Worm (Caenorhabditis elegans) whole organism, L1 larva: ENCODE measurements around the gene cutl-3.

ENCODE experiments used
- C04F5.9 ChIP-seq: sonication (generic microtip); optimal IDR thresholded peaks from 2 replicates; lab custom pipeline; 2016; ENCODE audit warnings: missing genetic modification characterization, missing compliant biosample characterization
- F16B12.6 ChIP-seq: fragments of 150-350 bp; optimal IDR thresholded peaks from 2 replicates; lab custom pipeline; 2014; ENCODE audit warnings: missing biosample characterization, missing genetic modification characterization
- aly-2 ChIP-seq: fragments of 150-350 bp; optimal IDR thresholded peaks from 2 replicates; lab custom pipeline; 2014; ENCODE audit warnings: missing biosample characterization, missing genetic modification characterization
- ceh-82 ChIP-seq, 3 experiments: fragments of 150-350 bp in 1 of 3; sonication (generic microtip) in 2 of 3; optimal IDR thresholded peaks; 2 replicates each; lab custom pipeline; 2014 to 2017; ENCODE audit warnings: missing biosample characterization in 3 of 3, missing genetic modification characterization in 3 of 3
- ceh-88 ChIP-seq: fragments of 200-800 bp; sonication (Bioruptor generic); IDR thresholded peaks from 2 replicates; pipeline ENCODE4 v1.3.6; 2022; ENCODE audit warnings: missing genetic modification characterization, missing compliant biosample characterization
- ceh-90 ChIP-seq: sonication (generic microtip); optimal IDR thresholded peaks from 2 replicates; lab custom pipeline; 2016; ENCODE audit warnings: missing genetic modification characterization, missing compliant biosample characterization
- dpl-1 ChIP-seq, 3 experiments: fragments of 150-350 bp in 2 of 3; sonication (generic microtip) in 1 of 3; optimal IDR thresholded peaks; 2 replicates each; lab custom pipeline; 2014 to 2017; ENCODE audit warnings: missing biosample characterization in 3 of 3, missing genetic modification characterization in 3 of 3, missing genetic modification reagents in 3 of 3
- dsc-1 ChIP-seq: sonication (generic microtip); optimal IDR thresholded peaks from 2 replicates; lab custom pipeline; 2016; ENCODE audit warnings: mild to moderate bottlenecking, missing genetic modification characterization, missing compliant biosample characterization
- efl-1 ChIP-seq, 4 experiments: fragments of 150-350 bp; optimal IDR thresholded peaks in 3 of 4; peaks in 1 of 4; 1 replicate in 1 of 4; 2 replicates in 3 of 4; lab custom pipeline; 2014; ENCODE audit warnings: missing biosample characterization in 2 of 4, missing genetic modification characterization in 2 of 4, missing genetic modification reagents in 2 of 4
- efl-3 ChIP-seq: fragments of 200-800 bp; sonication (Bioruptor generic); optimal IDR thresholded peaks from 2 replicates; lab custom pipeline; 2018; ENCODE audit warnings: mild to moderate bottlenecking, missing genetic modification characterization, missing compliant biosample characterization
- egl-13 ChIP-seq: sonication (generic microtip); optimal IDR thresholded peaks from 2 replicates; lab custom pipeline; 2016; ENCODE audit warnings: missing genotype, missing genetic modification reagents, missing genetic modification characterization, missing compliant biosample characterization
- elt-2 ChIP-seq: sonication (generic microtip); optimal IDR thresholded peaks from 2 replicates; lab custom pipeline; 2016; ENCODE audit warnings: missing genetic modification characterization, mild to moderate bottlenecking, inconsistent platforms, missing compliant biosample characterization, missing genetic modification reagents
- fkh-10 ChIP-seq: sonication (generic microtip); optimal IDR thresholded peaks from 2 replicates; lab custom pipeline; 2017; ENCODE audit warnings: missing biosample characterization, missing genetic modification reagents, missing genetic modification characterization
- fkh-4 ChIP-seq: sonication (generic microtip); optimal IDR thresholded peaks from 2 replicates; lab custom pipeline; 2016; ENCODE audit warnings: missing compliant biosample characterization, missing genetic modification characterization, borderline replicate concordance
- grh-1 ChIP-seq: fragments of 200-800 bp; sonication (Bioruptor generic); IDR thresholded peaks from 2 replicates; pipeline ENCODE4 v1.3.6; 2022; ENCODE audit warnings: missing genetic modification reagents, missing genetic modification characterization, missing compliant biosample characterization
- hlh-4 ChIP-seq: sonication (generic microtip); optimal IDR thresholded peaks from 2 replicates; lab custom pipeline; 2016; ENCODE audit warnings: mild to moderate bottlenecking, missing genetic modification characterization, missing compliant biosample characterization
- hpl-2 ChIP-seq: fragments of 150-350 bp; optimal IDR thresholded peaks from 2 replicates; lab custom pipeline; 2014; ENCODE audit warnings: missing biosample characterization, missing genetic modification reagents, missing genetic modification characterization
- lin-14 ChIP-seq: fragments of 200-800 bp; sonication (Bioruptor generic); optimal IDR thresholded peaks from 2 replicates; lab custom pipeline; 2018; ENCODE audit warnings: mild to moderate bottlenecking, missing genetic modification characterization, moderate library complexity, missing compliant biosample characterization
- lin-35 ChIP-seq, 2 experiments: fragments of 150-350 bp; optimal IDR thresholded peaks; 2 replicates each; lab custom pipeline; 2014; ENCODE audit warnings: missing biosample characterization in 2 of 2, missing genetic modification characterization in 2 of 2, missing genetic modification reagents in 2 of 2
- lsy-2 ChIP-seq, 2 experiments: fragments of 150-350 bp; optimal IDR thresholded peaks; 2 replicates each; lab custom pipeline; 2014; ENCODE audit warnings: missing biosample characterization in 2 of 2, missing genetic modification characterization in 2 of 2
- mab-9 ChIP-seq: fragments of 200-800 bp; sonication (Bioruptor generic); IDR thresholded peaks from 2 replicates; pipeline ENCODE4 v1.3.6; 2022; ENCODE audit warnings: missing genetic modification reagents, missing genetic modification characterization, missing compliant biosample characterization
- mef-2 ChIP-seq: fragments of 150-350 bp; optimal IDR thresholded peaks from 2 replicates; lab custom pipeline; 2014; ENCODE audit warnings: missing biosample characterization, missing genetic modification characterization
- mep-1 ChIP-seq: fragments of 150-350 bp; optimal IDR thresholded peaks from 2 replicates; lab custom pipeline; 2014; ENCODE audit warnings: missing biosample characterization, missing genetic modification characterization
- nhr-11 ChIP-seq: fragments of 150-350 bp; optimal IDR thresholded peaks from 2 replicates; lab custom pipeline; 2014; ENCODE audit warnings: missing biosample characterization, missing genetic modification characterization
- nhr-20 ChIP-seq: sonication (generic microtip); optimal IDR thresholded peaks from 2 replicates; lab custom pipeline; 2016; ENCODE audit warnings: mild to moderate bottlenecking, missing genetic modification characterization, missing compliant biosample characterization
- nhr-47 ChIP-seq: sonication (generic microtip); optimal IDR thresholded peaks from 2 replicates; lab custom pipeline; 2016; ENCODE audit warnings: mild to moderate bottlenecking, missing genetic modification characterization, moderate library complexity, missing compliant biosample characterization
- nhr-71 ChIP-seq: sonication (generic microtip); optimal IDR thresholded peaks from 2 replicates; lab custom pipeline; 2016; ENCODE audit warnings: mild to moderate bottlenecking, missing genetic modification characterization, moderate library complexity, missing compliant biosample characterization
- nhr-84 ChIP-seq: sonication (generic microtip); optimal IDR thresholded peaks from 2 replicates; lab custom pipeline; 2017; ENCODE audit warnings: missing biosample characterization, missing genetic modification characterization
- pag-3 ChIP-seq: sonication (generic microtip); optimal IDR thresholded peaks from 2 replicates; lab custom pipeline; 2017; ENCODE audit warnings: missing genetic modification characterization, mild to moderate bottlenecking, missing compliant biosample characterization, antibody characterized with exemption, borderline replicate concordance; ENCODE audit not compliant: insufficient read depth
- pax-3 ChIP-seq: fragments of 200-800 bp; sonication (Bioruptor generic); optimal IDR thresholded peaks from 2 replicates; lab custom pipeline; 2018; ENCODE audit warnings: mild to moderate bottlenecking, missing genetic modification characterization, moderate library complexity, missing compliant biosample characterization
- pqm-1 ChIP-seq: sonication (generic microtip); optimal IDR thresholded peaks from 3 replicates; lab custom pipeline; 2017; ENCODE audit warnings: missing biosample characterization, missing genetic modification characterization
- rnt-1 ChIP-seq: sonication (generic microtip); optimal IDR thresholded peaks from 2 replicates; lab custom pipeline; 2016; ENCODE audit warnings: mild to moderate bottlenecking, missing genetic modification characterization, moderate library complexity, missing compliant biosample characterization
- snpc-4 ChIP-seq: fragments of 150-350 bp; optimal IDR thresholded peaks from 2 replicates; lab custom pipeline; 2014; ENCODE audit warnings: missing biosample characterization, missing genetic modification characterization
- snu-23 ChIP-seq: sonication (generic microtip); optimal IDR thresholded peaks from 2 replicates; lab custom pipeline; 2016; ENCODE audit warnings: missing genetic modification characterization, missing compliant biosample characterization
- swsn-7 ChIP-seq: sonication (generic microtip); optimal IDR thresholded peaks from 2 replicates; lab custom pipeline; 2016; ENCODE audit warnings: missing genetic modification characterization, missing compliant biosample characterization
- tlp-1 ChIP-seq: fragments of 150-350 bp; optimal IDR thresholded peaks from 2 replicates; lab custom pipeline; 2014; ENCODE audit warnings: missing biosample characterization, missing genetic modification characterization
- xbp-1 ChIP-seq: sonication (generic microtip); optimal IDR thresholded peaks from 2 replicates; lab custom pipeline; 2016; ENCODE audit warnings: missing genetic modification characterization, missing compliant biosample characterization

Gene cutl-3

DNA sequence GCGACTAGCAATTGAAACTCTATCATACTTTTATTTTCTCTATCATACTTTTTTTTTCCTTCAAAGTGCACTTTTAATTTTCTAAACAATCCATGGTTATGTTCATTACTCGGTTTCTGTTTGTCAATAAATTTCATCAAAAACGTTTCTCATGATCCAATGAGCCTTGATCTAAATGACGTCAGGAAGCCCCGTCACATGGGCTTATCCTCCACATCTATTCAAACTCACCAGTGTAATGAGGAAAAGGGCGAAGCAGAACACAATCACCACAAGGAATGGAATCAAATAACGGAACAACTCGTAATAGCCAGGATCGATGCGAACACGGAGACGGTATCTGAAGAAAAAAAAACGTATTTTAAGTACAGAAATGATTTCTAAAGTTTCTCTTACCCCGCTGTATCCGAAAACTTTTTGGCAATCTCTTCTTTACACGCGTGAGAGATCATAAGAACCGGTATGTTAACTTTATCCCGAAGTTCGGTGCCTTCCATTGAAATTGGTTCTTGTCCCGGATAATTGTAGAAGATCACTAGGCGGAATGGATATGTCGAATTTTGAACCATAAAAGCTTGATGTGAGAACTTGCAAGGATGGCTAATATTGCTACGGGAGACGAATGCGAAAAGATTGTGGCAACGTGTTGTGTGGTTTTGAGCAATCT is 40.2 kb upstream of the cutl-3 start:
- TF ChIP-seq snu-23 (GFP tag; lab: Kevin White, UChicago): peak; percentile 28
- TF ChIP-seq rnt-1 (tag; lab: Kevin White, UChicago): peak; percentile 42
- TF ChIP-seq pag-3 (tag; lab: Kevin White, UChicago): no peak
- TF ChIP-seq lin-14: peak; percentile 26
- TF ChIP-seq mep-1: no peak
- TF ChIP-seq dpl-1 (GFP tag; optimal IDR thresholded peaks at IDR 0.05; lab: Kevin White, UChicago): no peak
- TF ChIP-seq ceh-82 (tag; optimal IDR thresholded peaks at IDR 0.05; lab: Kevin White, UChicago): no peak
- no peak for TF ChIP-seq efl-1 (optimal IDR thresholded peaks at IDR 0.05; lab: Kevin White, UChicago)
- TF ChIP-seq efl-1 (GFP tag; optimal IDR thresholded peaks at IDR 0.05 in 1 of 2; lab: Kevin White, UChicago): peak in 1 of 2 experiments; percentile 92
- peak; percentile 65 for TF ChIP-seq nhr-71
- TF ChIP-seq lsy-2 (tag; optimal IDR thresholded peaks at IDR 0.05; lab: Kevin White, UChicago): peak in 1 of 2 experiments; percentile 12
- peak; percentile 1 for TF ChIP-seq fkh-4 (tag; lab: Kevin White, UChicago)

DNA sequence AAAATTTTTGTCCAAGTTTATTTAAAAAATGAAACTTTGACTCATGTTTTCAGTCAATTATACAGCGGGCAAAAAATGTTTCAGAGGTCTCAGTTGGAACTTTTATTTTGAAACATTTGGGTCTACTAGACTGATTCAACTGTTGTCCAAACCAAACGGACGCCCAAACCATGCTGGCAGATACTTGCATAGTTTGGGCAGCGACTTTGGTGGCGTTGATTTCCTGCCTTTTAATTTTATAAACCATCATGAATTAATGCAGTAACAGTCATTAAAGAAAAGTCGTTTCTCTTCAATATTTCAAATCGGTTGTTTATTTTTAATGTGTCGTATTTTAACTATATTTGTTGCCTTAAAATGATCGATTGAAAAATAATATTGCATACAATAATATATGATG is 37.3 kb upstream of the cutl-3 start:
- TF ChIP-seq grh-1 (GFP tag; lab: Robert Waterston, UW) (no peak), mab-9 (GFP tag; lab: Robert Waterston, UW) (no peak), dsc-1 (tag; lab: Kevin White, UChicago) (no peak), efl-1 (optimal IDR thresholded peaks at IDR 0.05; lab: Kevin White, UChicago) (no peak), efl-1 (GFP tag; optimal IDR thresholded peaks at IDR 0.05 in 1 of 2; lab: Kevin White, UChicago) (peak in 1 of 2 experiments; percentile 38), snpc-4 (tag; lab: Kevin White, UChicago) (no peak), mep-1 (no peak)

DNA sequence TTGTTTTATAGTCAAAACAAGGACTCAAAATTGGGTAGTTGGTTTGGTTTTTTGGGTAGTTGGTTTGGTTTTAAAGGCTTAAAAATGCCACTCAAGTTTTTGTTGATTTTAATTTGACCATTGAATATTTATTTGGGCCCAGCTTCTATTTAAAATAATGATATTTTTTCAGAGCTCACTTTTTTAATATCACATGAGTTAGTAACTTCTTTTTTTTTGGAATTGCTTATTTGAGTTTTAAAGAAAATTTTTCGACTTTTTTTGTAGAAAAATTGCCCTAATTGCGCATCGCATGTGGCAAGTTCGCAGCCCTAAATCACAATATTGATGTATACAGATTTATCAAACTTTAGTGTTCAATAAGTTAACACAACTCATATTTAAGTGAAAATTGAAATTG is 36.7 kb upstream of the cutl-3 start:
- no peak for TF ChIP-seq nhr-47
- no peak for TF ChIP-seq ceh-90
- no peak for TF ChIP-seq pqm-1
- no peak for TF ChIP-seq nhr-11 (tag; lab: Kevin White, UChicago)

DNA sequence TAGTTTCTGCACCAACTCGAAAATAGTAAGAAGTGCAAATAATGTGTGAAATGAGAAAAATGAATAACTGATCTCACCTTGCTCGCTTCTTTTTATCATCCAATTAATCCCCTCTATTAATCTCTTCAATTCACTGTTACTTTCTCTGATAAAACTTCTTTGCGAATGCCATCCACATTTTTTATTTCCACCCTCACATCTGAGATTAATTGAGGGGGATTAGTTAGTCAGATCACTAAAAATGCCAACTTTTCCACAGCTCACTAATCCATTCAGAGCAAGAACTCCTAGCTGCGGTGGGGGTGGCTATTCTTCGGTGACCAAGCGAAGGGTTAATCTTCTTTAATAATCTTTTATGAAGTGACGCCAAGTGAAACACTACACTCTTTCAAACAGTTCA is 35.8 kb upstream of the cutl-3 start, which contains the start of gene dsc-1:
dsc-1 (minus strand) TSS at position 46 of the 400 bp plus-strand sequence.
- TF ChIP-seq mep-1: no peak
- no peak for TF ChIP-seq pqm-1
- TF ChIP-seq fkh-4 (tag; lab: Kevin White, UChicago): peak; percentile 62
- no peak for TF ChIP-seq C04F5.9 (tag; lab: Kevin White, UChicago)
- peak; percentile 1 for TF ChIP-seq nhr-47
- TF ChIP-seq fkh-10: no peak
- TF ChIP-seq pax-3: peak; percentile 72
- TF ChIP-seq efl-1 (optimal IDR thresholded peaks at IDR 0.05; lab: Kevin White, UChicago): no peak
- TF ChIP-seq efl-1 (GFP tag; optimal IDR thresholded peaks at IDR 0.05 in 1 of 2; lab: Kevin White, UChicago): no peak
- TF ChIP-seq F16B12.6: no peak

DNA sequence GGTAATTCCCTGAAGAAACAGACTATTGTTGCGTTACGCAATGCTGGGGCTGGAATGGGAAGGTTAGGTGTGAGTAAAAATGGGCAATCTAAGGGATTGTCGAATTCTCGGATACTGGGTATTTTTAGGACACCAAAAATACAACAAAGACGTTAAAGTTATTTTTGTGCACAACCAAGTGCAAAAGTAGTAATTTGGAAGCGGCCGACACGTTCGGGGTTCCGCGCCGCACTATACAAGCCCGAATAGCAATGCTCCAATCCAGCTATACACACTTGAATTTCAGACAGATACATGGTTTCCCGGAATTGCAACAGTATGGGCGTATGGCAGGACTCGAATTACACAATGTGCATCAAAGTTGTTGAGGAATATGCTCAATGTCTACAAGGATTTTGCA is 29.0 kb upstream of the cutl-3 start:
- TF ChIP-seq mep-1 (no peak), lin-35 (GFP tag; optimal IDR thresholded peaks at IDR 0.05; lab: Kevin White, UChicago) (no peak)

DNA sequence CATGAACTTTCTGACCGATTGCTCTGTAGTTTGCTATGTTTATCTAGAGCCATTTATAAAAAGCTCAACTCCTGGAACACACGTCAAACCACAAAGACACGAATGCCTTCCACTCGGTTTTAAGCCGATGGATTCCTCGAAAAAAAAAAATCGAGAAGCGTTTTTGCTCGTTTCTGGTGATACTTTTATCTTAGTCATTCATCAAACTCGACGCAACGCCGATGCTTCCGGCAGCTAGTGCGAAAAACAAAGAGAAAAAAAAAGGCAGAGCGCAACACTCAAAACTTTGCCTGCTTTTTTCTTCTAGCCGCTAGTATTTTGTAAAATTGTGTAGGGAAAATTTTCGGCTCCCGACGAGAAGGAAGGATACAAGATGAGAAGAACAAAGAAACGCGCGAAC is 28.6 kb upstream of the cutl-3 start:
- peak; percentile 31 for TF ChIP-seq lin-14
- TF ChIP-seq mep-1: no peak

DNA sequence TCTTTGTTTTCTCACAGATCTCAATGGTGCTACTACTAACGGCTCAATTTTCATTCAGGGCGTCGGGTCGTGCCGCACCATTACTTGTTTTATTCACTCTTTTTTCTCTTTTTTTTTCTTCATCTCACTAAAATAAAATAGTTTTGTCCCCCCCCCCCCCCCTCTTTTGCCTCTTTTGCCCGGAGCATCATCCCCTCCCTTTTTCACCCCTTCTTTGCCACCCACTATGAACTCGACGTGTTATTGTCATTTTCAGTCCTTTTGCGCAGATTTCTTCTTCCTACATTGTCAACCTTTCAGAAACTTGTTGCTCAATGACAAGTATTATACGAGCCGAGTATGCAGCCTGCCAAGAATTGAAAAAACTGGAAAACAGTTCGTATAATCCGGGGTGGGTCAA is 27.0 kb upstream of the cutl-3 start, which contains the start of gene seb-3:
seb-3 (plus strand) TSS at position 301 of the 400 bp plus-strand sequence.
- no peak for TF ChIP-seq grh-1 (GFP tag; lab: Robert Waterston, UW)

DNA sequence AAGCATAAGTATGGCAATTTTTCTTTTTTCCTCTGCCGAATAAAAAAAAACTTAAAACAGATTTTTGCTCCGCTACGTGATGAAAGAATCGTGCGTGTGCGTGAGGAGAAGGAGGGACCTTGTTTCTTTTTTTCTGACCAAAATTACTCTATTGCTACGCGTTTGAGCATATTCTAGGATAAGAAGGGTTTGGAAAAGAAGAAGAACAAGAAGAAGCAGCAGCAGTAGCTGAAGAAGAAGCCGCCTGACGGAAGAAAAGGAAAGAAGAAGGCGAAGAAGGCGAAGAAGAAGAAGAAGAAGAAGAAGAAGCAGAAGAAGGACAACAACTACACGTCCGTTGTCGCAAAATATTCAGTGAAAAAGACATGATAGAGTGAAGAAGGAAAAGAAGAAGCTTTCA is 17.1 kb upstream of the cutl-3 start:
- TF ChIP-seq nhr-20 (no peak), swsn-7 (tag; lab: Kevin White, UChicago) (no peak), mef-2 (tag; lab: Kevin White, UChicago) (no peak), hpl-2 (GFP tag; lab: Kevin White, UChicago) (no peak), elt-2 (tag; lab: Kevin White, UChicago) (no peak), tlp-1 (tag; lab: Kevin White, UChicago) (no peak), F16B12.6 (no peak), nhr-84 (tag; lab: Kevin White, UChicago) (no peak), fkh-10 (peak; percentile 54), ceh-88 (no peak), hlh-4 (tag; lab: Kevin White, UChicago) (no peak), lin-14 (peak; percentile 47), efl-3 (GFP tag; lab: Kevin White, UChicago) (no peak), xbp-1 (tag; lab: Kevin White, UChicago) (no peak), aly-2 (no peak), egl-13 (no peak)
